Worm (Caenorhabditis elegans) whole organism, young adult: ENCODE measurements around the gene F11A10.5.

Experiments used
- F33H1.4 ChIP-seq: fragments of 200-800 bp; sonication (Bioruptor generic); IDR thresholded peaks from 2 replicates; pipeline ENCODE4 v1.3.6; 2022; ENCODE audit warnings: missing genetic modification reagents, missing genetic modification characterization, missing compliant biosample characterization
- F49E8.2 ChIP-seq: sonication (generic microtip); optimal IDR thresholded peaks from 3 replicates; lab custom pipeline; 2017; ENCODE audit warnings: missing genetic modification characterization, mild to moderate bottlenecking, missing compliant biosample characterization, antibody characterized with exemption, moderate library complexity; ENCODE audit not compliant: insufficient read depth
- F52B5.7 ChIP-seq: sonication (generic microtip); optimal IDR thresholded peaks from 2 replicates; lab custom pipeline; 2016; ENCODE audit warnings: mild to moderate bottlenecking, missing genetic modification characterization, missing compliant biosample characterization
- K11D2.4 ChIP-seq: fragments of 200-800 bp; sonication (Bioruptor generic); IDR thresholded peaks from 2 replicates; pipeline ENCODE4 v1.3.6; 2022; ENCODE audit warnings: missing genetic modification reagents, missing genetic modification characterization, missing compliant biosample characterization
- Y53G8AR.9 ChIP-seq: fragments of 200-800 bp; sonication (Bioruptor generic); conservative IDR thresholded peaks from 2 replicates; pipeline ENCODE4 v1.3.6; 2022; ENCODE audit warnings: missing genetic modification reagents, missing genetic modification characterization, missing compliant biosample characterization
- ama-1 ChIP-seq, 3 experiments: fragments of 150-350 bp in 1 of 3; sonication (generic microtip) in 2 of 3; optimal IDR thresholded peaks; 2 replicates each; lab custom pipeline; 2014 to 2018; ENCODE audit warnings: missing biosample characterization in 2 of 3, missing genetic modification characterization in 2 of 3, missing genetic modification reagents in 2 of 3
- athp-1 ChIP-seq: sonication (generic microtip); optimal IDR thresholded peaks from 2 replicates; lab custom pipeline; 2017; ENCODE audit warnings: mild to moderate bottlenecking, missing genetic modification characterization, missing compliant biosample characterization
- attf-6 ChIP-seq: fragments of 200-800 bp; sonication (Bioruptor generic); IDR thresholded peaks from 2 replicates; pipeline ENCODE4 v1.3.6; 2022; ENCODE audit warnings: missing genetic modification reagents, missing genetic modification characterization, missing compliant biosample characterization
- cebp-1 ChIP-seq, 2 experiments: fragments of 200-800 bp in 1 of 2; sonication (Bioruptor generic) in 1 of 2; sonication (generic microtip) in 1 of 2; IDR thresholded peaks in 1 of 2; optimal IDR thresholded peaks in 1 of 2; 2 replicates each; pipeline versions ENCODE4 v1.3.6 to Lab custom; 2017 to 2022; ENCODE audit warnings: missing compliant biosample characterization in 2 of 2, missing genetic modification characterization in 2 of 2, mild to moderate bottlenecking in 1 of 2, missing genetic modification reagents in 1 of 2, moderate library complexity in 1 of 2
- cebp-2 ChIP-seq: fragments of 200-800 bp; sonication (Bioruptor generic); IDR thresholded peaks from 2 replicates; pipeline ENCODE4 v1.3.6; 2022; ENCODE audit warnings: missing genetic modification characterization, missing compliant biosample characterization
- chd-7 ChIP-seq: sonication (generic microtip); optimal IDR thresholded peaks from 2 replicates; lab custom pipeline; 2016; ENCODE audit warnings: mild to moderate bottlenecking, missing genetic modification characterization, moderate library complexity, missing compliant biosample characterization
- dox-1 ChIP-seq: fragments of 200-800 bp; sonication (Bioruptor generic); IDR thresholded peaks from 2 replicates; pipeline ENCODE4 v1.3.6; 2022; ENCODE audit warnings: missing genetic modification reagents, missing genetic modification characterization, missing compliant biosample characterization
- dpff-1 ChIP-seq: sonication (generic microtip); optimal IDR thresholded peaks from 2 replicates; lab custom pipeline; 2017; ENCODE audit warnings: mild to moderate bottlenecking, missing genetic modification characterization, missing compliant biosample characterization
- egrh-3 ChIP-seq: fragments of 200-800 bp; sonication (Bioruptor generic); IDR thresholded peaks from 2 replicates; pipeline ENCODE4 v1.3.6; 2022; ENCODE audit warnings: missing genetic modification reagents, missing genetic modification characterization, missing compliant biosample characterization
- ekl-4 ChIP-seq: fragments of 200-800 bp; sonication (Bioruptor generic); IDR thresholded peaks from 2 replicates; pipeline ENCODE4 v1.3.6; 2022; ENCODE audit warnings: missing genetic modification reagents, missing genetic modification characterization, missing compliant biosample characterization
- ets-4 ChIP-seq: fragments of 200-800 bp; sonication (Bioruptor generic); optimal IDR thresholded peaks from 2 replicates; lab custom pipeline; 2018; ENCODE audit warnings: mild to moderate bottlenecking, missing genetic modification characterization, missing compliant biosample characterization
- him-1 ChIP-seq: sonication (generic microtip); optimal IDR thresholded peaks from 2 replicates; lab custom pipeline; 2016; ENCODE audit warnings: missing genotype, missing genetic modification reagents, missing genetic modification characterization, missing compliant biosample characterization
- hmg-1.2 ChIP-seq: fragments of 200-800 bp; sonication (Bioruptor generic); IDR thresholded peaks from 2 replicates; pipeline ENCODE4 v1.3.6; 2022; ENCODE audit warnings: missing genetic modification reagents, missing genetic modification characterization, missing compliant biosample characterization
- hrde-1 ChIP-seq: sonication (generic microtip); optimal IDR thresholded peaks from 2 replicates; lab custom pipeline; 2016; ENCODE audit warnings: missing genetic modification characterization, mild to moderate bottlenecking, missing compliant biosample characterization, moderate library complexity, missing genotype, missing genetic modification reagents, borderline replicate concordance
- hsf-1 ChIP-seq: fragments of 200-800 bp; sonication (Bioruptor generic); IDR thresholded peaks from 2 replicates; pipeline ENCODE4 v1.3.6; 2022; ENCODE audit warnings: missing genetic modification reagents, missing genetic modification characterization, missing compliant biosample characterization
- lin-35 ChIP-seq, 3 experiments: fragments of 150-350 bp in 2 of 3; sonication (generic microtip) in 1 of 3; optimal IDR thresholded peaks; 2 replicates each; lab custom pipeline; 2014 to 2018; ENCODE audit warnings: missing biosample characterization in 3 of 3, missing genetic modification characterization in 3 of 3, missing genetic modification reagents in 3 of 3
- madf-3 ChIP-seq: fragments of 200-800 bp; sonication (Bioruptor generic); IDR thresholded peaks from 2 replicates; pipeline ENCODE4 v1.3.6; 2022; ENCODE audit warnings: missing genetic modification reagents, missing genetic modification characterization, missing compliant biosample characterization
- madf-6 ChIP-seq: fragments of 200-800 bp; sonication (Bioruptor generic); IDR thresholded peaks from 2 replicates; pipeline ENCODE4 v1.3.6; 2022; ENCODE audit warnings: missing genetic modification reagents, missing genetic modification characterization, missing compliant biosample characterization
- mxl-1 ChIP-seq: sonication (generic microtip); optimal IDR thresholded peaks from 2 replicates; lab custom pipeline; 2016; ENCODE audit warnings: missing genetic modification characterization, missing compliant biosample characterization
- nhr-179 ChIP-seq: sonication (generic microtip); optimal IDR thresholded peaks from 2 replicates; lab custom pipeline; 2016; ENCODE audit warnings: mild to moderate bottlenecking, missing genetic modification characterization, missing compliant biosample characterization
- nhr-80 ChIP-seq: sonication (generic microtip); optimal IDR thresholded peaks from 2 replicates; lab custom pipeline; 2016; ENCODE audit warnings: missing genetic modification characterization, missing compliant biosample characterization
- nhr-90 ChIP-seq: sonication (generic microtip); optimal IDR thresholded peaks from 2 replicates; lab custom pipeline; 2016; ENCODE audit warnings: missing genotype, mild to moderate bottlenecking, missing genetic modification characterization, missing compliant biosample characterization
- rcor-1 ChIP-seq: fragments of 200-800 bp; sonication (Bioruptor generic); IDR thresholded peaks from 2 replicates; pipeline ENCODE4 v1.3.6; 2022; ENCODE audit warnings: missing genetic modification reagents, missing genetic modification characterization, missing compliant biosample characterization
- rpc-1 ChIP-seq, 2 experiments: fragments of 150-350 bp in 1 of 2; sonication (generic microtip) in 1 of 2; optimal IDR thresholded peaks; 2 replicates each; lab custom pipeline; 2014 to 2018; ENCODE audit warnings: missing biosample characterization in 1 of 2, missing genetic modification characterization in 1 of 2, missing genetic modification reagents in 1 of 2, missing genotype in 1 of 2
- sdz-38 ChIP-seq: sonication (generic microtip); optimal IDR thresholded peaks from 2 replicates; lab custom pipeline; 2016; ENCODE audit warnings: missing genotype, missing genetic modification characterization, missing compliant biosample characterization
- snpc-1.1 ChIP-seq: sonication (generic microtip); optimal IDR thresholded peaks from 2 replicates; lab custom pipeline; 2017; ENCODE audit warnings: missing genetic modification characterization, mild to moderate bottlenecking, missing compliant biosample characterization, antibody characterized with exemption, moderate library complexity, missing genotype, missing genetic modification reagents; ENCODE audit not compliant: insufficient read depth
- snpc-3.4 ChIP-seq: sonication (generic microtip); optimal IDR thresholded peaks from 2 replicates; lab custom pipeline; 2017; ENCODE audit warnings: missing genetic modification characterization, mild to moderate bottlenecking, missing compliant biosample characterization, antibody characterized with exemption, moderate library complexity, missing genotype, missing genetic modification reagents
- snpc-4 ChIP-seq, 5 experiments: fragments of 150-350 bp in 1 of 5; sonication (generic microtip) in 4 of 5; optimal IDR thresholded peaks; 2 replicates each; lab custom pipeline; 2014 to 2018; ENCODE audit warnings: missing genetic modification characterization in 5 of 5, missing biosample characterization in 3 of 5, antibody characterized with exemption in 2 of 5, mild to moderate bottlenecking in 2 of 5, missing compliant biosample characterization in 2 of 5, missing genotype in 2 of 5, moderate library complexity in 2 of 5, missing genetic modification reagents in 1 of 5
- somi-1 ChIP-seq: fragments of 200-800 bp; sonication (Bioruptor generic); optimal IDR thresholded peaks from 2 replicates; lab custom pipeline; 2018; ENCODE audit warnings: mild to moderate bottlenecking, missing genetic modification characterization, missing compliant biosample characterization
- sptf-2 ChIP-seq: fragments of 200-800 bp; sonication (Bioruptor generic); optimal IDR thresholded peaks from 2 replicates; lab custom pipeline; 2018; ENCODE audit warnings: mild to moderate bottlenecking, missing genetic modification characterization, missing compliant biosample characterization
- tbx-9 ChIP-seq: sonication (generic microtip); optimal IDR thresholded peaks from 2 replicates; lab custom pipeline; 2016; ENCODE audit warnings: borderline replicate concordance, missing genetic modification characterization, inconsistent platforms, missing compliant biosample characterization
- zfh-2 ChIP-seq: fragments of 200-800 bp; sonication (Bioruptor generic); conservative IDR thresholded peaks from 2 replicates; pipeline ENCODE4 v1.3.6; 2022; ENCODE audit warnings: missing genetic modification reagents, missing genetic modification characterization, missing compliant biosample characterization
- ztf-3 ChIP-seq: fragments of 200-800 bp; sonication (Bioruptor generic); optimal IDR thresholded peaks from 2 replicates; lab custom pipeline; 2018; ENCODE audit warnings: mild to moderate bottlenecking, missing genetic modification characterization, missing compliant biosample characterization
- ztf-6 ChIP-seq: fragments of 200-800 bp; sonication (Bioruptor generic); IDR thresholded peaks from 2 replicates; pipeline ENCODE4 v1.3.6; 2022; ENCODE audit warnings: missing genetic modification reagents, missing genetic modification characterization, missing compliant biosample characterization

F11A10.5 gene

ce11 chrIV:12122874-12123664 is 29.1 kb downstream of the F11A10.5 start, which contains the start of gene aly-3:
TSS of gene aly-3 (plus strand) at chrIV:12123282.
- no peak for TF ChIP-seq ztf-6
- peak; percentile 6 for TF ChIP-seq nhr-80 (tag; lab: Kevin White, UChicago)
- TF ChIP-seq Y53G8AR.9 (GFP tag; lab: Robert Waterston, UW) = no peak
- TF ChIP-seq ama-1 (optimal IDR thresholded peaks at IDR 0.05; lab: Kevin White, UChicago) = no peak
- TF ChIP-seq ama-1 (GFP tag; optimal IDR thresholded peaks at IDR 0.05; lab: Kevin White, UChicago) = peak in 1 of 2 experiments; percentile 15
- TF ChIP-seq cebp-1 (GFP tag; IDR thresholded peaks at IDR 0.05; lab: Robert Waterston, UW) = no peak
- TF ChIP-seq cebp-1 (tag; optimal IDR thresholded peaks at IDR 0.05; lab: Kevin White, UChicago) = peak; percentile 8
- peak; percentile 89 for TF ChIP-seq madf-3 (GFP tag; lab: Robert Waterston, UW)

ce11 chrIV:12124314-12125084 is 30.6 kb downstream of the F11A10.5 start, which contains the start of gene dhhc-6:
TSS of gene dhhc-6 (plus strand) at chrIV:12124952.
- TF ChIP-seq mxl-1 (no peak), F52B5.7 (no peak), somi-1 (GFP tag; lab: Kevin White, UChicago) (no peak), Y53G8AR.9 (GFP tag; lab: Robert Waterston, UW) (0 out of 2 replicates have a peak, but pooled peaks have one; percentile 18), F33H1.4 (GFP tag; lab: Robert Waterston, UW) (no peak), ekl-4 (GFP tag; lab: Robert Waterston, UW) (0 out of 2 replicates have a peak, but pooled peaks have one; percentile 27), rpc-1 (optimal IDR thresholded peaks at IDR 0.05; lab: Kevin White, UChicago) (no peak), rpc-1 (tag; optimal IDR thresholded peaks at IDR 0.05; lab: Kevin White, UChicago) (no peak), attf-6 (0 out of 2 replicates have a peak, but pooled peaks have one; percentile 43), athp-1 (tag; lab: Kevin White, UChicago) (peak; percentile 5), madf-3 (GFP tag; lab: Robert Waterston, UW) (peak; percentile 84), cebp-1 (GFP tag; IDR thresholded peaks at IDR 0.05; lab: Robert Waterston, UW) (no peak), cebp-1 (tag; optimal IDR thresholded peaks at IDR 0.05; lab: Kevin White, UChicago) (peak; percentile 6), dpff-1 (tag; lab: Kevin White, UChicago) (no peak), nhr-80 (tag; lab: Kevin White, UChicago) (no peak), sdz-38 (tag; lab: Kevin White, UChicago) (no peak), lin-35 (GFP tag; optimal IDR thresholded peaks at IDR 0.05; lab: Kevin White, UChicago) (no peak), hsf-1 (GFP tag; lab: Robert Waterston, UW) (0 out of 2 replicates have a peak, but pooled peaks have one; percentile 30), madf-6 (peak; percentile 19; the same call in 1 of the 2 replicates), F49E8.2 (no peak), sptf-2 (GFP tag; lab: Kevin White, UChicago) (no peak), rcor-1 (GFP tag; lab: Robert Waterston, UW) (no peak), ets-4 (GFP tag; lab: Kevin White, UChicago) (no peak), snpc-4 (GFP tag; optimal IDR thresholded peaks at IDR 0.05; lab: Kevin White, UChicago) (no peak), snpc-4 (tag; optimal IDR thresholded peaks at IDR 0.05; lab: Kevin White, UChicago) (peak in 1 of 4 experiments; percentile 19), tbx-9 (tag; lab: Kevin White, UChicago) (no peak), chd-7 (tag; lab: Kevin White, UChicago) (no peak), cebp-2 (GFP tag; lab: Robert Waterston, UW) (no peak), ama-1 (optimal IDR thresholded peaks at IDR 0.05; lab: Kevin White, UChicago) (no peak), ama-1 (GFP tag; optimal IDR thresholded peaks at IDR 0.05; lab: Kevin White, UChicago) (peak in 1 of 2 experiments; percentile 40), nhr-179 (tag; lab: Kevin White, UChicago) (no peak), snpc-3.4 (tag; lab: Kevin White, UChicago) (no peak), hmg-1.2 (no peak; the same call in 1 of the 2 replicates), hrde-1 (tag; lab: Kevin White, UChicago) (peak; percentile 40), dox-1 (GFP tag; lab: Robert Waterston, UW) (no peak), K11D2.4 (GFP tag; lab: Robert Waterston, UW) (no peak), egrh-3 (GFP tag; lab: Robert Waterston, UW) (peak; percentile 56; the same call in 1 of the 2 replicates), nhr-90 (tag; lab: Kevin White, UChicago) (no peak), ztf-3 (no peak), him-1 (tag; lab: Kevin White, UChicago) (no peak), snpc-1.1 (tag; lab: Kevin White, UChicago) (no peak), zfh-2 (GFP tag; lab: Robert Waterston, UW) (peak; percentile 70)
